Worm (Caenorhabditis elegans) whole organism, young adult: ENCODE results near the gene spe-6.

Experiments
- C17E4.6 ChIP-seq: fragments of 200-800 bp; sonication (Bioruptor generic); IDR thresholded peaks from 2 replicates; pipeline ENCODE4 v1.3.6; 2022; ENCODE audit warnings: missing genetic modification reagents, missing genetic modification characterization, missing compliant biosample characterization
- D2030.7 ChIP-seq: fragments of 200-800 bp; sonication (Bioruptor generic); IDR thresholded peaks from 2 replicates; pipeline ENCODE4 v1.3.6; 2022; ENCODE audit warnings: missing genetic modification reagents, missing genetic modification characterization, missing compliant biosample characterization
- F10E7.11 ChIP-seq: sonication (generic microtip); optimal IDR thresholded peaks from 2 replicates; lab custom pipeline; 2017; ENCODE audit warnings: mild to moderate bottlenecking, missing genetic modification characterization, moderate library complexity, missing compliant biosample characterization
- Y53G8AR.9 ChIP-seq: fragments of 200-800 bp; sonication (Bioruptor generic); conservative IDR thresholded peaks from 2 replicates; pipeline ENCODE4 v1.3.6; 2022; ENCODE audit warnings: missing genetic modification reagents, missing genetic modification characterization, missing compliant biosample characterization
- Y67H2A.10 ChIP-seq: fragments of 200-800 bp; sonication (Bioruptor generic); conservative IDR thresholded peaks from 2 replicates; pipeline ENCODE4 v1.3.6; 2022; ENCODE audit warnings: missing genetic modification reagents, missing genetic modification characterization, missing compliant biosample characterization
- ZK185.1 ChIP-seq: sonication (generic microtip); optimal IDR thresholded peaks from 2 replicates; lab custom pipeline; 2016; ENCODE audit warnings: mild to moderate bottlenecking, missing genetic modification characterization, missing compliant biosample characterization; ENCODE audit not compliant: poor library complexity, severe bottlenecking
- akir-1 ChIP-seq: fragments of 200-800 bp; sonication (Bioruptor generic); optimal IDR thresholded peaks from 2 replicates; lab custom pipeline; 2018; ENCODE audit warnings: mild to moderate bottlenecking, missing genetic modification characterization, moderate library complexity, missing compliant biosample characterization
- aptf-2 ChIP-seq: fragments of 200-800 bp; sonication (Bioruptor generic); conservative IDR thresholded peaks from 2 replicates; pipeline ENCODE4 v1.3.6; 2022; ENCODE audit warnings: missing genetic modification reagents, missing genetic modification characterization, missing compliant biosample characterization
- aptf-3 ChIP-seq: fragments of 200-800 bp; sonication (Bioruptor generic); IDR thresholded peaks from 2 replicates; pipeline ENCODE4 v1.3.6; 2022; ENCODE audit warnings: missing genetic modification characterization, missing compliant biosample characterization
- athp-1 ChIP-seq: sonication (generic microtip); optimal IDR thresholded peaks from 2 replicates; lab custom pipeline; 2017; ENCODE audit warnings: mild to moderate bottlenecking, missing genetic modification characterization, missing compliant biosample characterization
- attf-3 ChIP-seq: fragments of 200-800 bp; sonication (Bioruptor generic); conservative IDR thresholded peaks from 2 replicates; pipeline ENCODE4 v1.3.6; 2022; ENCODE audit warnings: missing genetic modification reagents, missing genetic modification characterization, missing compliant biosample characterization
- attf-6 ChIP-seq: fragments of 200-800 bp; sonication (Bioruptor generic); IDR thresholded peaks from 2 replicates; pipeline ENCODE4 v1.3.6; 2022; ENCODE audit warnings: missing genetic modification reagents, missing genetic modification characterization, missing compliant biosample characterization
- ccch-3 ChIP-seq: fragments of 200-800 bp; sonication (Bioruptor generic); optimal IDR thresholded peaks from 2 replicates; lab custom pipeline; 2018; ENCODE audit warnings: mild to moderate bottlenecking, missing genetic modification characterization, missing compliant biosample characterization
- cebp-1 ChIP-seq, 2 experiments: fragments of 200-800 bp in 1 of 2; sonication (Bioruptor generic) in 1 of 2; sonication (generic microtip) in 1 of 2; IDR thresholded peaks in 1 of 2; optimal IDR thresholded peaks in 1 of 2; 2 replicates each; pipeline versions ENCODE4 v1.3.6 to Lab custom; 2017 to 2022; ENCODE audit warnings: missing compliant biosample characterization in 2 of 2, missing genetic modification characterization in 2 of 2, mild to moderate bottlenecking in 1 of 2, missing genetic modification reagents in 1 of 2, moderate library complexity in 1 of 2
- cebp-2 ChIP-seq: fragments of 200-800 bp; sonication (Bioruptor generic); IDR thresholded peaks from 2 replicates; pipeline ENCODE4 v1.3.6; 2022; ENCODE audit warnings: missing genetic modification characterization, missing compliant biosample characterization
- ceh-27 ChIP-seq: fragments of 200-800 bp; sonication (Bioruptor generic); optimal IDR thresholded peaks from 2 replicates; lab custom pipeline; 2018; ENCODE audit warnings: mild to moderate bottlenecking, missing genetic modification characterization, moderate library complexity, missing compliant biosample characterization
- ceh-58 ChIP-seq: fragments of 200-800 bp; sonication (Bioruptor generic); IDR thresholded peaks from 2 replicates; pipeline ENCODE4 v1.3.6; 2022; ENCODE audit warnings: missing genetic modification characterization, missing compliant biosample characterization
- dpff-1 ChIP-seq: sonication (generic microtip); optimal IDR thresholded peaks from 2 replicates; lab custom pipeline; 2017; ENCODE audit warnings: mild to moderate bottlenecking, missing genetic modification characterization, missing compliant biosample characterization
- egl-18 ChIP-seq: fragments of 200-800 bp; sonication (Bioruptor generic); IDR thresholded peaks from 2 replicates; pipeline ENCODE4 v1.3.6; 2022; ENCODE audit warnings: missing genetic modification reagents, missing genetic modification characterization, missing compliant biosample characterization
- egrh-3 ChIP-seq: fragments of 200-800 bp; sonication (Bioruptor generic); IDR thresholded peaks from 2 replicates; pipeline ENCODE4 v1.3.6; 2022; ENCODE audit warnings: missing genetic modification reagents, missing genetic modification characterization, missing compliant biosample characterization
- ekl-4 ChIP-seq: fragments of 200-800 bp; sonication (Bioruptor generic); IDR thresholded peaks from 2 replicates; pipeline ENCODE4 v1.3.6; 2022; ENCODE audit warnings: missing genetic modification reagents, missing genetic modification characterization, missing compliant biosample characterization
- fkh-3 ChIP-seq: sonication (generic microtip); optimal IDR thresholded peaks from 2 replicates; lab custom pipeline; 2016; ENCODE audit warnings: mild to moderate bottlenecking, missing genetic modification characterization, missing compliant biosample characterization
- hmg-1.2 ChIP-seq: fragments of 200-800 bp; sonication (Bioruptor generic); IDR thresholded peaks from 2 replicates; pipeline ENCODE4 v1.3.6; 2022; ENCODE audit warnings: missing genetic modification reagents, missing genetic modification characterization, missing compliant biosample characterization
- hrde-1 ChIP-seq: sonication (generic microtip); optimal IDR thresholded peaks from 2 replicates; lab custom pipeline; 2016; ENCODE audit warnings: missing genetic modification characterization, mild to moderate bottlenecking, missing compliant biosample characterization, moderate library complexity, missing genotype, missing genetic modification reagents, borderline replicate concordance
- hsf-1 ChIP-seq: fragments of 200-800 bp; sonication (Bioruptor generic); IDR thresholded peaks from 2 replicates; pipeline ENCODE4 v1.3.6; 2022; ENCODE audit warnings: missing genetic modification reagents, missing genetic modification characterization, missing compliant biosample characterization
- lin-40 ChIP-seq: sonication (generic microtip); optimal IDR thresholded peaks from 2 replicates; lab custom pipeline; 2016; ENCODE audit warnings: missing genetic modification characterization, mild to moderate bottlenecking, missing compliant biosample characterization, missing genotype, missing genetic modification reagents
- nfya-1 ChIP-seq: sonication (generic microtip); optimal IDR thresholded peaks from 2 replicates; lab custom pipeline; 2017; ENCODE audit warnings: antibody characterized with exemption, missing compliant biosample characterization, missing genetic modification characterization, borderline replicate concordance; ENCODE audit not compliant: insufficient read depth
- nfyb-1 ChIP-seq: fragments of 200-800 bp; sonication (Bioruptor generic); IDR thresholded peaks from 2 replicates; pipeline ENCODE4 v1.3.6; 2022; ENCODE audit warnings: missing genetic modification reagents, missing genetic modification characterization, missing compliant biosample characterization
- nhr-27 ChIP-seq: fragments of 200-800 bp; sonication (Bioruptor generic); optimal IDR thresholded peaks from 2 replicates; lab custom pipeline; 2018; ENCODE audit warnings: mild to moderate bottlenecking, missing genetic modification characterization, moderate library complexity, missing compliant biosample characterization
- nhr-80 ChIP-seq: sonication (generic microtip); optimal IDR thresholded peaks from 2 replicates; lab custom pipeline; 2016; ENCODE audit warnings: missing genetic modification characterization, missing compliant biosample characterization
- nhr-90 ChIP-seq: sonication (generic microtip); optimal IDR thresholded peaks from 2 replicates; lab custom pipeline; 2016; ENCODE audit warnings: missing genotype, mild to moderate bottlenecking, missing genetic modification characterization, missing compliant biosample characterization
- rpc-1 ChIP-seq, 2 experiments: fragments of 150-350 bp in 1 of 2; sonication (generic microtip) in 1 of 2; optimal IDR thresholded peaks; 2 replicates each; lab custom pipeline; 2014 to 2018; ENCODE audit warnings: missing biosample characterization in 1 of 2, missing genetic modification characterization in 1 of 2, missing genetic modification reagents in 1 of 2, missing genotype in 1 of 2
- tbp1 ChIP-seq: fragments of 200-800 bp; sonication (Bioruptor generic); optimal IDR thresholded peaks from 2 replicates; lab custom pipeline; 2018; ENCODE audit warnings: mild to moderate bottlenecking, missing genetic modification characterization, missing compliant biosample characterization
- tbx-9 ChIP-seq: sonication (generic microtip); optimal IDR thresholded peaks from 2 replicates; lab custom pipeline; 2016; ENCODE audit warnings: borderline replicate concordance, missing genetic modification characterization, inconsistent platforms, missing compliant biosample characterization
- zfh-2 ChIP-seq: fragments of 200-800 bp; sonication (Bioruptor generic); conservative IDR thresholded peaks from 2 replicates; pipeline ENCODE4 v1.3.6; 2022; ENCODE audit warnings: missing genetic modification reagents, missing genetic modification characterization, missing compliant biosample characterization
- zim-3 ChIP-seq: sonication (generic microtip); optimal IDR thresholded peaks from 2 replicates; lab custom pipeline; 2017; ENCODE audit warnings: mild to moderate bottlenecking, missing genetic modification characterization, moderate library complexity, missing compliant biosample characterization
- ztf-22 ChIP-seq: fragments of 200-800 bp; sonication (Bioruptor generic); optimal IDR thresholded peaks from 2 replicates; lab custom pipeline; 2018; ENCODE audit warnings: mild to moderate bottlenecking, missing genetic modification characterization, moderate library complexity, missing compliant biosample characterization
- ztf-3 ChIP-seq: fragments of 200-800 bp; sonication (Bioruptor generic); optimal IDR thresholded peaks from 2 replicates; lab custom pipeline; 2018; ENCODE audit warnings: mild to moderate bottlenecking, missing genetic modification characterization, missing compliant biosample characterization

Gene spe-6

ce11 chrIII:11478468-11479363 lies 26.6 kb upstream of the spe-6 start (continued):
- TF ChIP-seq tbp1 (GFP tag; lab: Kevin White, UChicago) (peak; percentile 73), nfya-1 (tag; lab: Kevin White, UChicago) (no peak), C17E4.6 (GFP tag; lab: Robert Waterston, UW) (no peak), zim-3 (tag; lab: Kevin White, UChicago) (no peak), ceh-58 (no peak), ZK185.1 (tag; lab: Kevin White, UChicago) (no peak), nhr-80 (no peak), ceh-27 (GFP tag; lab: Kevin White, UChicago) (no peak), attf-6 (GFP tag; lab: Robert Waterston, UW) (no peak), egrh-3 (GFP tag; lab: Robert Waterston, UW) (no peak), nhr-90 (tag; lab: Kevin White, UChicago) (no peak), rpc-1 (optimal IDR thresholded peaks at IDR 0.05; lab: Kevin White, UChicago) (no peak), rpc-1 (tag; optimal IDR thresholded peaks at IDR 0.05; lab: Kevin White, UChicago) (peak; percentile 56), Y53G8AR.9 (no peak), tbx-9 (tag; lab: Kevin White, UChicago) (no peak)

ce11 chrIII:11481309-11481845 lies 23.9 kb upstream of the spe-6 start:
- TF ChIP-seq athp-1 (tag; lab: Kevin White, UChicago) (no peak), lin-40 (tag; lab: Kevin White, UChicago) (no peak), attf-3 (GFP tag; lab: Robert Waterston, UW) (no peak), dpff-1 (tag; lab: Kevin White, UChicago) (no peak), fkh-3 (tag; lab: Kevin White, UChicago) (no peak), hmg-1.2 (peak; percentile 44; the same call in 1 of the 2 replicates), D2030.7 (no peak), zfh-2 (peak; percentile 55), F10E7.11 (tag; lab: Kevin White, UChicago) (no peak)

DNA sequence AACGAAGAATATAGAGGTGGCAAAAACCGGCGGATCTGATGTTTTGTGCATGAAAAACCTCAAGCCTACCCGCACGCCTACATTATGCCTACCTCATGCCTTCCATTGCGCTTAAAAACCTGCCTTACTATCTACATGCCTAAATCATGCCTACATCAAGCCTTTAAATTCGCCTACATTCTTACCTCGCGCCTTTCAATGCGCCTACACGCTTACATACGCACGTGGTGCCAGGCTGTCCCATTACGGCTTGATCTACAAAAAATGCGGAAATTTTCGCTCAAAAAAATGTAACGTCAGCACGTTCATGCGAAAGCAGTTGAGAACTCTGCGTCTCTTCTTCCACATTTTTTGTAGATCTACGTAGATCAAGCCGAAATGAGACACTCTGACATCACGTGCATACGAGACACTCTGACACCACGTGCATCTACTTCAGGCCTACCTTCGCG lies 21.1 kb upstream of the spe-6 start, which contains the start of gene fbxa-220:
fbxa-220 (minus strand) TSS at position 51 of the 452 bp plus-strand sequence.
- TF ChIP-seq hrde-1 (tag; lab: Kevin White, UChicago) (no peak), aptf-2 (GFP tag; lab: Robert Waterston, UW) (no peak), C17E4.6 (GFP tag; lab: Robert Waterston, UW) (no peak), aptf-3 (no peak), egrh-3 (GFP tag; lab: Robert Waterston, UW) (no peak), nfyb-1 (GFP tag; lab: Robert Waterston, UW) (no peak), nfya-1 (tag; lab: Kevin White, UChicago) (no peak)

DNA sequence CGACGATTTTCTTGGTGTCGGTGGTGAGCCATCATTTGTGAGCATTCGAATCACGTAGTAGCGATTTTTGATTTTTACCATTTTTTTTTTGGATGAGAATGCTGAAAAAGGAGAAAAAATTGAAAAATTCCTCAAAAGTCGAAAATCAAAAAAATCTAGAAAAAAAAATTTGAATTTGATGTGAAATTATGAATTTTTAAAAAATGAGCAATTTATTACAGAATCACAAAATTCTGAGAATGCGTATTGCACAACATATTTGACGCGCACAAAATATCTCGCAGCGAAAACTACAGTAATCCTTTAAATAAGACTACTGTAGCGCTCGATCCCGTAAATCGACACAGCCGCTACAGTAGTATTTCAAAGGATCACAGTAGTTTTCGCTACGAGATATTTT lies 18.0 kb upstream of the spe-6 start, which contains the start of gene popl-5:
popl-5 (minus strand) TSS at position 101 of the 400 bp plus-strand sequence.
- TF ChIP-seq egl-18 (GFP tag; lab: Robert Waterston, UW), result no peak
- TF ChIP-seq Y53G8AR.9, result no peak
- no peak for TF ChIP-seq akir-1
- TF ChIP-seq nhr-80, result no peak
- no peak for TF ChIP-seq F10E7.11 (tag; lab: Kevin White, UChicago)
- TF ChIP-seq cebp-1 (GFP tag; IDR thresholded peaks at IDR 0.05; lab: Robert Waterston, UW), result no peak
- no peak for TF ChIP-seq cebp-1 (tag; optimal IDR thresholded peaks at IDR 0.05; lab: Kevin White, UChicago)
- TF ChIP-seq Y67H2A.10 (GFP tag; lab: Robert Waterston, UW), result no peak
- no peak for TF ChIP-seq ztf-3 (GFP tag; lab: Kevin White, UChicago)
- no peak for TF ChIP-seq ekl-4 (GFP tag; lab: Robert Waterston, UW)
- TF ChIP-seq cebp-2 (GFP tag; lab: Robert Waterston, UW), result no peak
- no peak for TF ChIP-seq hsf-1 (GFP tag; lab: Robert Waterston, UW)
- no peak for TF ChIP-seq ztf-22
- no peak for TF ChIP-seq nhr-27 (tag; lab: Kevin White, UChicago)
- no peak for TF ChIP-seq ccch-3 (GFP tag; lab: Kevin White, UChicago)
- TF ChIP-seq, all 124 proteins: peak for 0
